Worm (Caenorhabditis elegans): ENCODE data around the gene T04C9.2.

DNA sequence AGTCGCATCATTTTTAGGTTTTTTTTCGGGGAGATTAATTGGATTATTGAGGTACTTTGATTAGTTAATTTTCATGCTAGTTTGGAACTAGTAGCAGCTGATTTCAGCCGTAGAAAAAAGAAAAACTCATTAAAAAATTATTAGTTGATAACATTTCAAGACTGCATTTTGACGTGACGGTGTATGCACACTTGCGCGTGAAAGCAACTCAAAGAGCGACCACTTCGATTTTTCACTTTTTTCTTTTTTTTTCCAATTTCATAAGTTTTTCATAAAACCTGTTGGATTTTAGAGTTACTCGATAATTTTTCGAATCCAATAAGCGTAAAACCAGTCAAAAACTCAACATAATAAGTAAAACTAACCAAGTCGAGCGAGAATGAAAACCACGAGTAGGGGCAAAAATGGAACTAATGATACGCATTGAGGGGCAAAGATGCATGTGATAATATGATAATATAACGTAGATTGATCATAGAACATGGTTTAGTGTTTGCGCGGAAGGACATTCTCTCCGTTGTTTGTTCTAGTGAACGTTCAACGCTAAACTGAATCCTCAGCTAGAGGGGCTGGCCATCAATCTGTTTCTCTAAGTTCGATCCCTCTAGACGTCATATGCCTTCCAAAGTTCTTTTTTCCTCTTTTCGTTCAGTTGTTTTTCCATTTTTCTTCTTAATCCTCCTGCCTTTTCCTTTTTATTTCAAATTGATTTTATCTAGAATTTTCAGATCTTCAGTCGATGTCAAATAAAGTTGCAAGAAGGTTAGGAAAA lies 43.3 kb upstream of the T04C9.2 start, which contains the start of the genes F25B5.6 and F25B5.3:
- no peak for TF ChIP-seq lin-13 (GFP tag; optimal IDR thresholded peaks at IDR 0.05)
- TF ChIP-seq unc-62 (GFP tag; optimal IDR thresholded peaks at IDR 0.05 in 1 of 2), result peak in 1 of 2 experiments; percentile 68
- no peak for TF ChIP-seq unc-62 (tag; optimal IDR thresholded peaks at IDR 0.05)
- TF ChIP-seq ztf-11 (tag; optimal IDR thresholded peaks at IDR 0.05), result no peak
- peak; percentile 57 for TF ChIP-seq nhr-28 (tag; optimal IDR thresholded peaks at IDR 0.05)
- TF ChIP-seq aly-2 (tag; optimal IDR thresholded peaks at IDR 0.05), result no peak
- TF ChIP-seq jun-1 (tag; optimal IDR thresholded peaks at IDR 0.05), result no peak
- TF ChIP-seq mdl-1 (tag; optimal IDR thresholded peaks at IDR 0.05), result peak in 1 of 2 experiments; percentile 69
- no peak for TF ChIP-seq pqm-1 (tag; optimal IDR thresholded peaks at IDR 0.05)
- TF ChIP-seq daf-12 (tag; optimal IDR thresholded peaks at IDR 0.05), result no peak
- peak; percentile 75 for TF ChIP-seq aha-1 (tag)
- peak; percentile 40 for TF ChIP-seq mes-2 (tag; optimal IDR thresholded peaks at IDR 0.05; ENCODE audit: poor library complexity, severe bottlenecking)
- TF ChIP-seq nhr-10 (tag; optimal IDR thresholded peaks at IDR 0.05), result no peak
- no peak for TF ChIP-seq ZK546.5 (tag; optimal IDR thresholded peaks at IDR 0.05)
- no peak for TF ChIP-seq vab-7 (GFP tag; IDR thresholded peaks at IDR 0.05)
